Worm (Caenorhabditis elegans) whole organism, late embryonic: ENCODE measurements around the gene R13D11.4.
A peak's percentile ranks its signal among the peaks of the same experiment; 100 is the strongest.

Source experiments
- C08G9.2 ChIP-seq: sonication (generic microtip); optimal IDR thresholded peaks from 2 replicates; lab custom pipeline; 2016; ENCODE audit warnings: mild to moderate bottlenecking, missing genetic modification characterization, moderate library complexity, missing compliant biosample characterization
- F13H6.1 ChIP-seq: sonication (generic microtip); optimal IDR thresholded peaks from 2 replicates; lab custom pipeline; 2016; ENCODE audit warnings: missing genetic modification characterization, missing compliant biosample characterization
- T23F11.4 ChIP-seq: fragments of 200-800 bp; sonication (Bioruptor generic); optimal IDR thresholded peaks from 2 replicates; lab custom pipeline; 2018; ENCODE audit warnings: mild to moderate bottlenecking, missing genetic modification characterization, missing compliant biosample characterization
- ahr-1 ChIP-seq: sonication (generic microtip); optimal IDR thresholded peaks from 2 replicates; lab custom pipeline; 2016; ENCODE audit warnings: missing genetic modification characterization, missing compliant biosample characterization
- ama-1 ChIP-seq: fragments of 150-350 bp; optimal IDR thresholded peaks from 2 replicates; lab custom pipeline; 2014
- ceh-2 ChIP-seq: sonication (generic microtip); optimal IDR thresholded peaks from 2 replicates; lab custom pipeline; 2016; ENCODE audit warnings: missing genotype, missing genetic modification characterization, missing compliant biosample characterization
- ceh-22 ChIP-seq: sonication (generic microtip); optimal IDR thresholded peaks from 2 replicates; lab custom pipeline; 2017; ENCODE audit warnings: missing biosample characterization, missing genetic modification characterization
- ceh-30 ChIP-seq: fragments of 150-350 bp; optimal IDR thresholded peaks from 2 replicates; lab custom pipeline; 2014; ENCODE audit warnings: missing biosample characterization, missing genetic modification characterization
- ceh-48 ChIP-seq: sonication (generic microtip); optimal IDR thresholded peaks from 2 replicates; lab custom pipeline; 2016; ENCODE audit warnings: missing genetic modification characterization, inconsistent platforms, missing compliant biosample characterization
- ceh-9 ChIP-seq: sonication (generic microtip); optimal IDR thresholded peaks from 2 replicates; lab custom pipeline; 2016; ENCODE audit warnings: mild to moderate bottlenecking, missing genetic modification characterization, inconsistent platforms, missing compliant biosample characterization
- che-1 ChIP-seq: sonication (generic microtip); optimal IDR thresholded peaks from 2 replicates; lab custom pipeline; 2016; ENCODE audit warnings: mild to moderate bottlenecking, missing genetic modification characterization, missing compliant biosample characterization
- dmd-4 ChIP-seq: sonication (generic microtip); optimal IDR thresholded peaks from 2 replicates; lab custom pipeline; 2016; ENCODE audit warnings: borderline replicate concordance, missing genetic modification characterization, missing compliant biosample characterization
- elt-4 ChIP-seq: sonication (generic microtip); optimal IDR thresholded peaks from 2 replicates; lab custom pipeline; 2016; ENCODE audit warnings: missing genetic modification characterization, missing compliant biosample characterization
- fax-1 ChIP-seq: sonication (generic microtip); optimal IDR thresholded peaks from 2 replicates; lab custom pipeline; 2016; ENCODE audit warnings: missing genotype, missing genetic modification characterization, missing compliant biosample characterization
- gmeb-2 ChIP-seq: sonication (generic microtip); optimal IDR thresholded peaks from 2 replicates; lab custom pipeline; 2016; ENCODE audit warnings: missing genetic modification characterization, inconsistent platforms, missing compliant biosample characterization
- hlh-13 ChIP-seq: fragments of 200-800 bp; sonication (Bioruptor generic); optimal IDR thresholded peaks from 2 replicates; lab custom pipeline; 2018; ENCODE audit warnings: mild to moderate bottlenecking, missing genetic modification characterization, missing compliant biosample characterization
- hlh-15 ChIP-seq: sonication (generic microtip); optimal IDR thresholded peaks from 2 replicates; lab custom pipeline; 2016; ENCODE audit warnings: missing genetic modification characterization, missing compliant biosample characterization
- hlh-30 ChIP-seq: sonication (generic microtip); optimal IDR thresholded peaks from 2 replicates; lab custom pipeline; 2017; ENCODE audit warnings: antibody characterized with exemption, missing genetic modification characterization, missing compliant biosample characterization; ENCODE audit not compliant: insufficient read depth
- hlh-6 ChIP-seq: sonication (generic microtip); optimal IDR thresholded peaks from 2 replicates; lab custom pipeline; 2016; ENCODE audit warnings: missing genotype, missing genetic modification characterization, missing compliant biosample characterization
- hlh-8 ChIP-seq: sonication (generic microtip); optimal IDR thresholded peaks from 2 replicates; lab custom pipeline; 2016; ENCODE audit warnings: missing genotype, missing genetic modification characterization, missing compliant biosample characterization
- lin-11 ChIP-seq: fragments of 200-800 bp; sonication (Bioruptor generic); optimal IDR thresholded peaks from 2 replicates; lab custom pipeline; 2018; ENCODE audit warnings: mild to moderate bottlenecking, missing genetic modification characterization, missing compliant biosample characterization
- madf-2 ChIP-seq: sonication (generic microtip); optimal IDR thresholded peaks from 2 replicates; lab custom pipeline; 2017; ENCODE audit warnings: missing genetic modification characterization, missing compliant biosample characterization
- nhr-232 ChIP-seq: sonication (generic microtip); optimal IDR thresholded peaks from 2 replicates; lab custom pipeline; 2016; ENCODE audit warnings: missing genetic modification characterization, missing compliant biosample characterization
- npax-4 ChIP-seq: sonication (generic microtip); optimal IDR thresholded peaks from 2 replicates; lab custom pipeline; 2016; ENCODE audit warnings: missing genetic modification characterization, missing compliant biosample characterization
- pag-3 ChIP-seq: sonication (generic microtip); optimal IDR thresholded peaks from 2 replicates; lab custom pipeline; 2016; ENCODE audit warnings: missing compliant biosample characterization, missing genetic modification characterization, borderline replicate concordance
- pqm-1 ChIP-seq: sonication (generic microtip); optimal IDR thresholded peaks from 2 replicates; lab custom pipeline; 2016; ENCODE audit warnings: missing genetic modification characterization, missing compliant biosample characterization
- pros-1 ChIP-seq: fragments of 150-350 bp; optimal IDR thresholded peaks from 2 replicates; lab custom pipeline; 2014; ENCODE audit warnings: missing biosample characterization, missing genetic modification reagents, missing genetic modification characterization
- rnt-1 ChIP-seq: sonication (generic microtip); optimal IDR thresholded peaks from 2 replicates; lab custom pipeline; 2016; ENCODE audit warnings: missing genetic modification characterization, missing compliant biosample characterization
- sdc-2 ChIP-seq: sonication (generic microtip); optimal IDR thresholded peaks from 2 replicates; lab custom pipeline; 2016; ENCODE audit warnings: missing genotype, missing genetic modification characterization, missing compliant biosample characterization
- syd-9 ChIP-seq: sonication (generic microtip); optimal IDR thresholded peaks from 2 replicates; lab custom pipeline; 2016; ENCODE audit warnings: mild to moderate bottlenecking, missing genetic modification characterization, moderate library complexity, missing compliant biosample characterization
- tbx-2 ChIP-seq: sonication (generic microtip); optimal IDR thresholded peaks from 2 replicates; lab custom pipeline; 2016; ENCODE audit warnings: missing genetic modification characterization, missing compliant biosample characterization
- ttx-3 ChIP-seq: sonication (generic microtip); optimal IDR thresholded peaks from 2 replicates; lab custom pipeline; 2016; ENCODE audit warnings: missing genetic modification reagents, missing genetic modification characterization, missing compliant biosample characterization
- unc-3 ChIP-seq, 2 experiments: fragments of 200-800 bp in 1 of 2; sonication (Bioruptor generic) in 1 of 2; sonication (generic microtip) in 1 of 2; conservative IDR thresholded peaks in 1 of 2; optimal IDR thresholded peaks in 1 of 2; 2 replicates each; pipeline versions ENCODE4 v1.3.6 to Lab custom; 2016 to 2022; ENCODE audit warnings: missing compliant biosample characterization in 2 of 2, missing genetic modification characterization in 2 of 2, missing genetic modification reagents in 1 of 2
- unc-42 ChIP-seq: sonication (generic microtip); optimal IDR thresholded peaks from 2 replicates; lab custom pipeline; 2016; ENCODE audit warnings: missing genotype, missing genetic modification characterization, missing compliant biosample characterization
- unc-55 ChIP-seq: sonication (generic microtip); optimal IDR thresholded peaks from 2 replicates; lab custom pipeline; 2017; ENCODE audit warnings: missing biosample characterization, missing genetic modification reagents, missing genetic modification characterization
- unc-86 ChIP-seq: sonication (generic microtip); optimal IDR thresholded peaks from 2 replicates; lab custom pipeline; 2016; ENCODE audit warnings: missing genetic modification characterization, missing compliant biosample characterization

Gene R13D11.4

ce11 chrV:810281-810862 is at the start of gene R13D11.4:
Gene R13D11.4 (plus strand): TSS chrV:810812.
- no peak for TF ChIP-seq F13H6.1 (tag; lab: Kevin White, UChicago)
- TF ChIP-seq npax-4 (tag; lab: Kevin White, UChicago): no peak
- no peak for TF ChIP-seq ttx-3 (tag; lab: Kevin White, UChicago)
- TF ChIP-seq unc-42: peak; percentile 74

ce11 chrV:761235-761634 is 49.4 kb upstream of the R13D11.4 start, which contains the start of gene C05E4.15:
Gene C05E4.15 (minus strand): TSS chrV:761335.
- TF ChIP-seq ceh-22 (tag; lab: Kevin White, UChicago): no peak
- no peak for TF ChIP-seq fax-1 (tag; lab: Kevin White, UChicago)

ce11 chrV:761882-762281 is 48.7 kb upstream of the R13D11.4 start, which contains the start of gene C05E4.12:
Gene C05E4.12 (minus strand): TSS chrV:761982.
- no peak for TF ChIP-seq unc-55 (GFP tag; lab: Kevin White, UChicago)
- TF ChIP-seq ceh-48 (tag; lab: Kevin White, UChicago): no peak
- TF ChIP-seq F13H6.1 (tag; lab: Kevin White, UChicago): no peak
- TF ChIP-seq hlh-8 (tag; lab: Kevin White, UChicago): no peak
- TF ChIP-seq hlh-30 (tag; lab: Kevin White, UChicago): no peak
- TF ChIP-seq ama-1: no peak
- TF ChIP-seq ceh-30 (tag; lab: Kevin White, UChicago): no peak
- no peak for TF ChIP-seq nhr-232 (tag; lab: Kevin White, UChicago)
- no peak for TF ChIP-seq hlh-6 (tag; lab: Kevin White, UChicago)
- no peak for TF ChIP-seq che-1 (tag; lab: Kevin White, UChicago)
- TF ChIP-seq T23F11.4 (GFP tag; lab: Kevin White, UChicago): no peak
- no peak for TF ChIP-seq pros-1
- TF ChIP-seq rnt-1 (tag; lab: Kevin White, UChicago): no peak
- no peak for TF ChIP-seq ceh-22 (tag; lab: Kevin White, UChicago)
- TF ChIP-seq pag-3 (tag; lab: Kevin White, UChicago): no peak
- TF ChIP-seq ceh-2 (tag; lab: Kevin White, UChicago): no peak
- no peak for TF ChIP-seq lin-11 (tag; lab: Kevin White, UChicago)

DNA sequence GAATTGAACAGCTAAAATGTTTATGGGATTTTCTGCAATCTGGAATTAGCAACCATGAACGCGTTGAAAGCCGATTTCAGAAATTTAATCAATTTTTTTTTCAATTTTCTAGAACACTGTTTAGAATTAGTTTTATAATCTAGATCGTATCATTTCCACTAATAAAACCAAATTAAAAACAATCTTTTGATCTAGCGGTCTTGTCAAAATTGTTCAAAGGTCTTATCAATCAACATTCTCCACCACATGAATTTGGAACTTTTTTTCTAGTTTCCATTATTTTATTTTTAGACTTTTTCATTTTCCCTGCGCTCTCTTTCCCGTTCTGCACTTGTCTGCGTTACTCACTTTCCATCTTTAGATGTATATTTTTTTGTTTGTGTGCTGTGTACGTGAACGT is 48.3 kb upstream of the R13D11.4 start, which contains the start of gene srp-2:
srp-2 (plus strand) TSS at position 301 of the 400 bp plus-strand sequence.
- TF ChIP-seq ahr-1 (tag; lab: Kevin White, UChicago): no peak
- TF ChIP-seq unc-86: no peak
- no peak for TF ChIP-seq unc-3 (GFP tag; conservative IDR thresholded peaks at IDR 0.05; lab: Robert Waterston, UW)
- no peak for TF ChIP-seq unc-3 (tag; optimal IDR thresholded peaks at IDR 0.05; lab: Kevin White, UChicago)
- no peak for TF ChIP-seq ceh-9 (tag; lab: Kevin White, UChicago)
- no peak for TF ChIP-seq ama-1

- TF ChIP-seq T23F11.4 (GFP tag; lab: Kevin White, UChicago) (no peak), sdc-2 (tag; lab: Kevin White, UChicago) (no peak), hlh-30 (tag; lab: Kevin White, UChicago) (peak; percentile 22), pros-1 (no peak), gmeb-2 (no peak), dmd-4 (no peak), syd-9 (tag; lab: Kevin White, UChicago) (no peak)
- TF ChIP-seq, all 69 proteins: peak for 1
These were observed 45.9 kb upstream of the R13D11.4 start, which contains the start of gene str-238 for ce11 chrV:764732-765131. Gene str-238 (plus strand): TSS chrV:765032.

- no peak for TF ChIP-seq pqm-1 (tag; lab: Kevin White, UChicago)
- TF ChIP-seq hlh-8 (tag; lab: Kevin White, UChicago): no peak
- no peak for TF ChIP-seq elt-4 (tag; lab: Kevin White, UChicago)
- TF ChIP-seq hlh-15 (tag; lab: Kevin White, UChicago): no peak
- TF ChIP-seq madf-2 (tag; lab: Kevin White, UChicago): no peak
- TF ChIP-seq F13H6.1 (tag; lab: Kevin White, UChicago): no peak
- no peak for TF ChIP-seq ahr-1 (tag; lab: Kevin White, UChicago)
- no peak for TF ChIP-seq hlh-13 (GFP tag; lab: Kevin White, UChicago)
- no peak for TF ChIP-seq tbx-2 (tag; lab: Kevin White, UChicago)
- TF ChIP-seq unc-3 (GFP tag; conservative IDR thresholded peaks at IDR 0.05; lab: Robert Waterston, UW): no peak
- TF ChIP-seq unc-3 (tag; optimal IDR thresholded peaks at IDR 0.05; lab: Kevin White, UChicago): no peak
- no peak for TF ChIP-seq ceh-30 (tag; lab: Kevin White, UChicago)
- TF ChIP-seq syd-9 (tag; lab: Kevin White, UChicago): no peak
- TF ChIP-seq ama-1: no peak
- no peak for TF ChIP-seq C08G9.2
These were observed 38.4 kb upstream of the R13D11.4 start for ce11 chrV:772210-772609.
